Fruit fly (Drosophila melanogaster): ENCODE measurements around the gene pins.

pins gene

DNA sequence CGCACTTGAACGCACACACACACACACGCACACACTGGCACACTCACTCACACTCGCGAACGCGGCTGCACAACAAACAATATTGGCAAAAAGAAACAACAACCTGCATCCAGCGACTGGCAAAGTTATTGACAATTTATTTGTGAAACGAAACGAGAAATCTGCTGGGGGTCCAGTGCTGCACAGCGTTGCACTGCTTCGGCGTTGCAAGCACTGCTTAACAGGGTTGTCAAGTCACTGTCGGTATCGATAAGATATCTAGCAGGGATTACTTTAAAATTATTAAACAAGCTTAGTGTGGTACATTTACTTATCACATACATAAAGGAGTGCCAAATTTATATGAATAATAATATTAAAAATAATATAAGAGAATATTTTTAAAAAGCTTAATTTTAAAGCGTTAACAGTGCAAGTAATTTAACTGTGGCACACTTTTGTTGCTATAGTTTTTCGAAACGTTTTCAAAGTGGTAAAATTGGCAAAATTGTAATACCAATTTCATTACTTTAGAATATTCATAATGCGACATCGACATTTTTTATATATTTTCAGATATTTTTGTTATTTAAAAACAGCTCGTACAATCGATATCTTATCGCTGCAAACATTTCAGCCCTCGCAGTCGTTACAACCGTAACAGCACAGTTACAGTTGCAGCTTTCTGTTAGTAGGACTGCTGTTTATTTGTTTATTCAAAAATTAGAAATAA lies 24.7 kb downstream of the pins start, which contains the start of the genes dsd and Tusp (continued):
- TF ChIP-seq HLHmδ (GFP tag; optimal IDR thresholded peaks at IDR 0.05), result peak; percentile 25
- peak; percentile 63 for TF ChIP-seq amos (GFP tag; IDR thresholded peaks at IDR 0.05; ENCODE audit: partially characterized antibody)
- peak; percentile 48 for TF ChIP-seq zen (tag; optimal IDR thresholded peaks at IDR 0.05)
- no peak for TF ChIP-seq CG2202 (tag; optimal IDR thresholded peaks at IDR 0.05)
- peak; percentile 59 for TF ChIP-seq cato (GFP tag; optimal IDR thresholded peaks at IDR 0.05; ENCODE audit: borderline replicate concordance)
- TF ChIP-seq scrt (GFP tag; optimal IDR thresholded peaks at IDR 0.05), result peak; percentile 7
- TF ChIP-seq D19B (GFP tag; optimal IDR thresholded peaks at IDR 0.05), result peak; percentile 12
- peak; percentile 56 for TF ChIP-seq hbn (GFP tag; IDR thresholded peaks at IDR 0.05; ENCODE audit: partially characterized antibody)
- TF ChIP-seq Ssrp (tag; optimal IDR thresholded peaks at IDR 0.05), result peak; percentile 61
- peak; percentile 67 for TF ChIP-seq tup (GFP tag; optimal IDR thresholded peaks at IDR 0.05)
- peak; percentile 77 for TF ChIP-seq ttk (GFP tag; IDR thresholded peaks at IDR 0.05)
- TF ChIP-seq otp (GFP tag; IDR thresholded peaks at IDR 0.05), result peak; percentile 58; the same call in 1 of the 3 replicates
- TF ChIP-seq MBD-R2 (GFP tag; IDR thresholded peaks at IDR 0.05), result peak; percentile 88
- TF ChIP-seq CG12769 (tag; optimal IDR thresholded peaks at IDR 0.05), result peak; percentile 57
- peak; percentile 84 for TF ChIP-seq CG4617 (GFP tag; optimal IDR thresholded peaks at IDR 0.05; ENCODE audit: borderline replicate concordance)
- TF ChIP-seq ato (GFP tag; IDR thresholded peaks at IDR 0.05; ENCODE audit: partially characterized antibody), result no peak; the same call in 1 of the 2 replicates
- TF ChIP-seq CG3726 (GFP tag; IDR thresholded peaks at IDR 0.05), result peak; percentile 75; the same call in 1 of the 3 replicates
- no peak for TF ChIP-seq gce (GFP tag; IDR thresholded peaks at IDR 0.05)
- peak; percentile 62 for TF ChIP-seq CG16863 (GFP tag; optimal IDR thresholded peaks at IDR 0.05)
- TF ChIP-seq sob (GFP tag; IDR thresholded peaks at IDR 0.05), result peak; percentile 88
- TF ChIP-seq crc (GFP tag; optimal IDR thresholded peaks at IDR 0.05), result peak; percentile 11
- TF ChIP-seq CG1529 (GFP tag; optimal IDR thresholded peaks at IDR 0.05), result peak; percentile 33
- TF ChIP-seq CG7271 (tag; optimal IDR thresholded peaks at IDR 0.05), result no peak
- TF ChIP-seq bab2 (GFP tag; optimal IDR thresholded peaks at IDR 0.05), result peak; percentile 69
- peak; percentile 10 for TF ChIP-seq Vsx1 (GFP tag; optimal IDR thresholded peaks at IDR 0.05)
- peak; percentile 81 for TF ChIP-seq CG12391 (tag; optimal IDR thresholded peaks at IDR 0.05)
- TF ChIP-seq CG33213 (GFP tag; optimal IDR thresholded peaks at IDR 0.05), result peak; percentile 64
- TF ChIP-seq luna (GFP tag; optimal IDR thresholded peaks at IDR 0.05), result peak; percentile 13
- peak; percentile 69 for TF ChIP-seq al (GFP tag; IDR thresholded peaks at IDR 0.05)
- peak; percentile 8; the same call in 1 of the 2 replicates for TF ChIP-seq ro (GFP tag; IDR thresholded peaks at IDR 0.05)
- TF ChIP-seq CG31388 (GFP tag; optimal IDR thresholded peaks at IDR 0.05), result peak; percentile 39
- TF ChIP-seq CG13894 (tag; optimal IDR thresholded peaks at IDR 0.05), result peak; percentile 13
- peak; percentile 56 for TF ChIP-seq unc-4 (GFP tag; IDR thresholded peaks at IDR 0.05; ENCODE audit: partially characterized antibody)
- peak; percentile 78 for TF ChIP-seq CG32772 (GFP tag; IDR thresholded peaks at IDR 0.05)
- TF ChIP-seq Eip74EF (GFP tag; optimal IDR thresholded peaks at IDR 0.05), result no peak
- TF ChIP-seq CG3847 (GFP tag; IDR thresholded peaks at IDR 0.05), result peak; percentile 89
- TF ChIP-seq nerfin-2 (GFP tag; IDR thresholded peaks at IDR 0.05; ENCODE audit: partially characterized antibody), result no peak
- peak; percentile 36 for TF ChIP-seq CG33557 (GFP tag; optimal IDR thresholded peaks at IDR 0.05)
- peak; percentile 51; the same call in 1 of the 2 replicates for TF ChIP-seq CG32767 (GFP tag; IDR thresholded peaks at IDR 0.05)
- TF ChIP-seq CG7786 (GFP tag; optimal IDR thresholded peaks at IDR 0.05), result peak; percentile 76
- peak; percentile 36 for TF ChIP-seq CG10147 (GFP tag; optimal IDR thresholded peaks at IDR 0.05)
- peak; percentile 74 for TF ChIP-seq CG13775 (GFP tag; optimal IDR thresholded peaks at IDR 0.05)
- TF ChIP-seq CG12299 (tag; optimal IDR thresholded peaks at IDR 0.05), result peak; percentile 28
- peak; percentile 46; the same call in 2 of the 3 replicates for TF ChIP-seq Optix (GFP tag; IDR thresholded peaks at IDR 0.05)
- peak; percentile 69 for TF ChIP-seq maf-S (GFP tag; optimal IDR thresholded peaks at IDR 0.05)
- TF ChIP-seq GATAe (GFP tag; conservative IDR thresholded peaks at IDR 0.05), result no peak
- peak; percentile 76 for TF ChIP-seq CG7839 (tag; optimal IDR thresholded peaks at IDR 0.05)
- peak; percentile 7 for TF ChIP-seq Camta (GFP tag; optimal IDR thresholded peaks at IDR 0.05)

Measured in whole organism, embryonic.